Fruit fly (Drosophila melanogaster) whole organism, embryonic: ENCODE results near the gene Rab10.

ENCODE experiments used
- Blimp-1 ChIP-seq: fragments of 200-800 bp; sonication (Bioruptor generic); optimal IDR thresholded peaks from 3 replicates; lab custom pipeline; 2018; ENCODE audit warnings: missing biosample characterization, missing genetic modification characterization, mild to moderate bottlenecking, moderate library complexity, missing genetic modification reagents
- Bteb2 ChIP-seq: fragments of 200-800 bp; sonication (Bioruptor generic); optimal IDR thresholded peaks from 2 replicates; lab custom pipeline; 2016; ENCODE audit warnings: missing biosample characterization, missing genetic modification characterization
- CG10565 ChIP-seq: fragments of 200-800 bp; sonication (Bioruptor generic); optimal IDR thresholded peaks from 3 replicates; lab custom pipeline; 2016; ENCODE audit warnings: missing biosample characterization, mild to moderate bottlenecking, missing genetic modification characterization
- CG10979 ChIP-seq: fragments of 200-800 bp; sonication (Bioruptor generic); optimal IDR thresholded peaks from 2 replicates; lab custom pipeline; 2018; ENCODE audit warnings: missing biosample characterization, mild to moderate bottlenecking, missing genetic modification characterization, moderate library complexity
- CG11723 ChIP-seq: fragments of 200-800 bp; sonication (Bioruptor generic); optimal IDR thresholded peaks from 2 replicates; lab custom pipeline; 2017; ENCODE audit warnings: missing biosample characterization, mild to moderate bottlenecking, missing genetic modification characterization
- CG13624 ChIP-seq: fragments of 200-800 bp; sonication (Bioruptor generic); optimal IDR thresholded peaks from 2 replicates; lab custom pipeline; 2016; ENCODE audit warnings: missing biosample characterization, missing genetic modification characterization
- CG15269 ChIP-seq: fragments of 200-800 bp; sonication (Bioruptor generic); optimal IDR thresholded peaks from 2 replicates; lab custom pipeline; 2018; ENCODE audit warnings: missing biosample characterization, mild to moderate bottlenecking, missing genetic modification characterization, moderate library complexity
- CG15696 ChIP-seq: fragments of 200-800 bp; sonication (Bioruptor generic); optimal IDR thresholded peaks from 2 replicates; lab custom pipeline; 2019; ENCODE audit warnings: missing biosample characterization, mild to moderate bottlenecking, missing genetic modification characterization, moderate library complexity
- CG1647 ChIP-seq: fragments of 200-800 bp; sonication (Bioruptor generic); optimal IDR thresholded peaks from 3 replicates; lab custom pipeline; 2016; ENCODE audit warnings: missing biosample characterization, missing genetic modification characterization
- CG16813 ChIP-seq: fragments of 200-800 bp; sonication (Bioruptor generic); IDR thresholded peaks from 3 replicates; pipeline ENCODE4 v1.3.6; 2022; ENCODE audit warnings: missing biosample characterization, missing genetic modification characterization; ENCODE audit not compliant: partially characterized antibody
- CG17328 ChIP-seq: fragments of 200-800 bp; sonication (Bioruptor generic); IDR thresholded peaks from 2 replicates; pipeline ENCODE4 v1.3.6; 2022; ENCODE audit warnings: missing biosample characterization, missing genetic modification characterization
- CG17912 ChIP-seq: fragments of 200-800 bp; sonication (Bioruptor generic); optimal IDR thresholded peaks from 2 replicates; lab custom pipeline; 2018; ENCODE audit warnings: missing biosample characterization, mild to moderate bottlenecking, missing genetic modification characterization
- CG2678 ChIP-seq: fragments of 200-800 bp; sonication (Bioruptor generic); optimal IDR thresholded peaks from 3 replicates; lab custom pipeline; 2019; ENCODE audit warnings: missing biosample characterization, mild to moderate bottlenecking, missing genetic modification characterization, moderate library complexity
- CG2712 ChIP-seq: fragments of 200-800 bp; optimal IDR thresholded peaks from 3 replicates; lab custom pipeline; 2019; ENCODE audit warnings: missing biosample characterization, mild to moderate bottlenecking, missing genetic modification characterization, moderate library complexity
- CG30403 ChIP-seq: fragments of 200-800 bp; sonication (Bioruptor generic); optimal IDR thresholded peaks from 3 replicates; lab custom pipeline; 2016; ENCODE audit warnings: missing biosample characterization, missing genetic modification characterization
- CG3065 ChIP-seq: fragments of 200-800 bp; sonication (Bioruptor generic); optimal IDR thresholded peaks from 2 replicates; lab custom pipeline; 2016; ENCODE audit warnings: missing biosample characterization, missing genetic modification characterization
- CG6254 ChIP-seq: fragments of 200-800 bp; sonication (Bioruptor generic); optimal IDR thresholded peaks from 3 replicates; lab custom pipeline; 2017; ENCODE audit warnings: mild to moderate bottlenecking, missing biosample characterization, missing genetic modification reagents, missing genetic modification characterization
- CG7357 ChIP-seq: fragments of 200-800 bp; sonication (Bioruptor generic); IDR thresholded peaks from 3 replicates; pipeline ENCODE4 v1.3.6; 2022; ENCODE audit warnings: missing biosample characterization, missing genetic modification characterization
- CG7745 ChIP-seq: fragments of 200-800 bp; sonication (Bioruptor generic); optimal IDR thresholded peaks from 2 replicates; lab custom pipeline; 2018; ENCODE audit warnings: missing biosample characterization, mild to moderate bottlenecking, missing genetic modification characterization, moderate library complexity
- Dfd ChIP-seq, 2 experiments: fragments of >200 bp; optimal IDR thresholded peaks; 2 replicates each; lab custom pipeline; 2017; ENCODE audit warnings: missing biosample characterization in 2 of 2, missing genetic modification characterization in 2 of 2
- Eip74EF ChIP-seq, 2 experiments: fragments of 200-800 bp in 1 of 2; fragments of >200 bp in 1 of 2; sonication (Bioruptor generic) in 1 of 2; optimal IDR thresholded peaks; 2 replicates each; lab custom pipeline; 2017 to 2019; ENCODE audit warnings: missing biosample characterization in 2 of 2, missing genetic modification characterization in 2 of 2, mild to moderate bottlenecking in 1 of 2, moderate library complexity in 1 of 2
- Jarid2 ChIP-seq: fragments of 200-800 bp; sonication (Bioruptor generic); optimal IDR thresholded peaks from 3 replicates; lab custom pipeline; 2017; ENCODE audit warnings: mild to moderate bottlenecking, missing biosample characterization, missing genetic modification reagents, missing genetic modification characterization
- Lim3 ChIP-seq: fragments of 200-800 bp; sonication (Bioruptor generic); IDR thresholded peaks from 2 replicates; pipeline ENCODE4 v1.3.6; 2022; ENCODE audit warnings: missing biosample characterization, missing genetic modification characterization
- Myb ChIP-seq: fragments of 200-800 bp; sonication (Bioruptor generic); optimal IDR thresholded peaks from 2 replicates; lab custom pipeline; 2016; ENCODE audit warnings: missing biosample characterization, missing genetic modification characterization
- NC2α ChIP-seq: fragments of 200-800 bp; sonication (Bioruptor generic); optimal IDR thresholded peaks from 2 replicates; lab custom pipeline; 2016; ENCODE audit warnings: missing biosample characterization, missing genetic modification characterization
- Neu2 ChIP-seq: fragments of 200-800 bp; sonication (Bioruptor generic); optimal IDR thresholded peaks from 3 replicates; lab custom pipeline; 2016; ENCODE audit warnings: missing biosample characterization, missing genetic modification characterization, borderline replicate concordance
- NfI ChIP-seq: fragments of 200-800 bp; sonication (Bioruptor generic); optimal IDR thresholded peaks from 3 replicates; lab custom pipeline; 2018; ENCODE audit warnings: missing biosample characterization, mild to moderate bottlenecking, missing genetic modification characterization, moderate library complexity
- Oaz ChIP-seq: fragments of 200-800 bp; sonication (Bioruptor generic); IDR thresholded peaks from 2 replicates; pipeline ENCODE4 v1.3.6; 2022; ENCODE audit warnings: missing biosample characterization, missing genetic modification characterization
- Oli ChIP-seq: fragments of 200-800 bp; sonication (Bioruptor generic); optimal IDR thresholded peaks from 2 replicates; lab custom pipeline; 2018; ENCODE audit warnings: missing biosample characterization, mild to moderate bottlenecking, missing genetic modification characterization, moderate library complexity
- Pdp1 ChIP-seq, 2 experiments: fragments of 200-800 bp; sonication (Bioruptor generic); optimal IDR thresholded peaks; 3 replicates each; lab custom pipeline; 2016; ENCODE audit warnings: missing biosample characterization in 2 of 2, missing genetic modification characterization in 2 of 2, mild to moderate bottlenecking in 1 of 2, moderate library complexity in 1 of 2
- Ravus ChIP-seq: fragments of 200-800 bp; sonication (Bioruptor generic); IDR thresholded peaks from 2 replicates; pipeline ENCODE4 v1.3.6; 2022; ENCODE audit warnings: missing biosample characterization, missing genetic modification characterization
- Tbp ChIP-seq: fragments of >200 bp; optimal IDR thresholded peaks from 2 replicates; lab custom pipeline; 2018; ENCODE audit warnings: missing biosample characterization, missing genetic modification characterization
- abd-A ChIP-seq: fragments of 200-800 bp; sonication (Bioruptor generic); optimal IDR thresholded peaks from 3 replicates; lab custom pipeline; 2019; ENCODE audit warnings: missing biosample characterization, mild to moderate bottlenecking, missing genetic modification characterization, moderate library complexity
- btn ChIP-seq: fragments of 200-800 bp; sonication (Bioruptor generic); optimal IDR thresholded peaks from 2 replicates; lab custom pipeline; 2016; ENCODE audit warnings: missing biosample characterization, missing genetic modification characterization
- danr ChIP-seq: fragments of 200-800 bp; sonication (Bioruptor generic); IDR thresholded peaks from 2 replicates; pipeline ENCODE4 v1.3.6; 2022; ENCODE audit warnings: missing biosample characterization, missing genetic modification characterization
- dpn ChIP-seq, 2 experiments: fragments of 200-800 bp; sonication (Bioruptor generic); optimal IDR thresholded peaks; 3 replicates each; lab custom pipeline; 2016; ENCODE audit warnings: missing biosample characterization in 2 of 2, missing genetic modification characterization in 2 of 2
- fd64A ChIP-seq: fragments of 200-800 bp; sonication (Bioruptor generic); optimal IDR thresholded peaks from 3 replicates; lab custom pipeline; 2018; ENCODE audit warnings: missing biosample characterization, mild to moderate bottlenecking, missing genetic modification characterization
- hkb ChIP-seq, 2 experiments: fragments of 200-800 bp in 1 of 2; fragments of >200 bp in 1 of 2; sonication (Bioruptor generic) in 1 of 2; IDR thresholded peaks in 1 of 2; optimal IDR thresholded peaks in 1 of 2; 2 replicates each; pipeline versions ENCODE4 v1.3.6 to Lab custom; 2017 to 2022; ENCODE audit warnings: missing biosample characterization in 1 of 2, missing genetic modification characterization in 1 of 2
- hth ChIP-seq: fragments of >200 bp; optimal IDR thresholded peaks from 2 replicates; lab custom pipeline; 2017; ENCODE audit warnings: inconsistent platforms
- lov ChIP-seq, 2 experiments: fragments of 200-800 bp in 1 of 2; fragments of >200 bp in 1 of 2; sonication (Bioruptor generic) in 1 of 2; IDR thresholded peaks in 1 of 2; optimal IDR thresholded peaks in 1 of 2; 2 replicates in 1 of 2; 3 replicates in 1 of 2; pipeline versions ENCODE4 v1.3.6 to Lab custom; 2017 to 2022; ENCODE audit warnings: missing biosample characterization in 1 of 2, missing genetic modification characterization in 1 of 2
- odd ChIP-seq: fragments of 200-800 bp; sonication (Bioruptor generic); optimal IDR thresholded peaks from 2 replicates; lab custom pipeline; 2017; ENCODE audit warnings: missing biosample characterization, mild to moderate bottlenecking, missing genetic modification characterization
- org-1 ChIP-seq: fragments of 200-800 bp; sonication (Bioruptor generic); optimal IDR thresholded peaks from 2 replicates; lab custom pipeline; 2017; ENCODE audit warnings: missing biosample characterization, missing genetic modification characterization
- pan ChIP-seq, 4 experiments: fragments of >200 bp in 3 of 4; fragments of 200-800 bp in 1 of 4; sonication (Bioruptor generic) in 1 of 4; optimal IDR thresholded peaks in 3 of 4; IDR thresholded peaks in 1 of 4; 2 replicates each; pipeline versions ENCODE4 v1.3.6 to Lab custom; 2017 to 2022; ENCODE audit warnings: missing biosample characterization in 2 of 4, missing genetic modification characterization in 2 of 4, mixed read lengths in 1 of 4
- phol ChIP-seq: fragments of 200-800 bp; sonication (Bioruptor generic); optimal IDR thresholded peaks from 3 replicates; lab custom pipeline; 2018; ENCODE audit warnings: missing biosample characterization, mild to moderate bottlenecking, missing genetic modification characterization, moderate library complexity
- stwl ChIP-seq: fragments of 200-800 bp; sonication (Bioruptor generic); optimal IDR thresholded peaks from 3 replicates; lab custom pipeline; 2018; ENCODE audit warnings: missing biosample characterization, mild to moderate bottlenecking, missing genetic modification characterization, moderate library complexity
- vnd ChIP-seq: fragments of 200-800 bp; sonication (Bioruptor generic); IDR thresholded peaks from 3 replicates; pipeline ENCODE4 v1.3.6; 2022; ENCODE audit warnings: missing biosample characterization, missing genetic modification characterization; ENCODE audit not compliant: partially characterized antibody

Gene Rab10

DNA sequence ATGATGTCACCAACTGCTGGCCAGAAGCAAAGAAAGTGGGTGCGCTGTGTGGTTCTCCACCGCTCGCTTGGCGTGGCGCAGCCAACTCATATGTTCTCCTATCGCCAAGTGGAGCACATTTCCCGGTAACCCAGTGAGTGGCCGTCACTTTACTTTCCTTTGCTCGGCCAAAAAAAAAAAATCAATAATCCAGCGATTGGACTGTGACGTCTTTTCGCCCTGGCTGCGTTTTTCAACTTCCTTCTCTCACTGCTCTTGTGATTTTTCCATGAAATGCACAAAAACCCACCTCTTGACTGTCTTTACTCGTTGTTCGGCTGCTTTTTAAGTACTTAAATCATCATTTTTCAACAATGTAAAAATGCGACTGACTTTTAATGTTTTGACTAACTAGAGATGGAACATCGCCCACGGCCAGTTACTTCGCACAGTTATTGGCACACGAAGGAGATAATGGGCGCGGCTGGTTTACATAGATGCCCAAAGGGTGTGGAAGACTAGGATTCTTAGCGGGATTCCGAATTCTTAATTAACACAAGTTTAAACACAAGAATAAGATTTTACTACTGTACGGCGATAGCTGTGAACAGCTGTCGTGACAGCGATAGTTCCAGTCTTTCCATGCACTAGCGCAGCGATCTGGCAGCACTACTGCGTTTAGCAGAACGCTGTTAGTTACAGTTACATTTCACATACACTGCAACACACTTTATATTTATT is 15.2 kb upstream of the Rab10 start, which contains the start of gene sw:
TSS of gene sw (minus strand) at position 589 of the 720 bp plus-strand sequence.
- TF ChIP-seq Dfd (GFP tag; optimal IDR thresholded peaks at IDR 0.05; lab: Kevin White, UChicago) (no peak), NfI (GFP tag; lab: Kevin White, UChicago) (peak; percentile 61), CG11723 (peak; percentile 26), danr (0 out of 2 replicates have a peak, but pooled peaks have one; percentile 8), phol (tag; lab: Kevin White, UChicago) (peak; percentile 73), Tbp (GFP tag; lab: Kevin White, UChicago) (no peak), lov (optimal IDR thresholded peaks at IDR 0.05; lab: Kevin White, UChicago) (no peak), lov (GFP tag; IDR thresholded peaks at IDR 0.05; lab: Robert Waterston, UW) (no peak), Blimp-1 (GFP tag; lab: Kevin White, UChicago) (peak; percentile 32), Pdp1 (GFP tag; optimal IDR thresholded peaks at IDR 0.05; lab: Kevin White, UChicago) (peak; percentile 40 to 69), Oaz (peak; percentile 35; the same call in 1 of the 2 replicates), CG13624 (GFP tag; lab: Kevin White, UChicago) (peak; percentile 79), hth (lab: Kevin White, UChicago) (no peak), Lim3 (no peak), CG2678 (tag; lab: Kevin White, UChicago) (no peak), CG17328 (GFP tag; lab: Robert Waterston, UW) (peak; percentile 35; the same call in 1 of the 2 replicates), CG15269 (tag; lab: Kevin White, UChicago) (peak; percentile 48), Ravus (GFP tag; lab: Robert Waterston, UW) (no peak; the same call in 1 of the 2 replicates), Bteb2 (GFP tag; lab: Kevin White, UChicago) (peak; percentile 10), CG30403 (peak; percentile 52), CG6254 (GFP tag; lab: Kevin White, UChicago) (no peak), CG16813 (GFP tag; lab: Robert Waterston, UW) (peak; percentile 96), CG15696 (tag; lab: Kevin White, UChicago) (peak; percentile 80), Myb (GFP tag; lab: Kevin White, UChicago) (peak; percentile 26), CG7357 (no peak), NC2α (GFP tag; lab: Kevin White, UChicago) (no peak), stwl (tag; lab: Kevin White, UChicago) (peak; percentile 47), dpn (GFP tag; optimal IDR thresholded peaks at IDR 0.05; lab: Kevin White, UChicago) (peak; percentile 58 to 59), fd64A (GFP tag; lab: Kevin White, UChicago) (no peak), hkb (optimal IDR thresholded peaks at IDR 0.05; lab: Kevin White, UChicago) (no peak), hkb (GFP tag; IDR thresholded peaks at IDR 0.05; lab: Robert Waterston, UW) (0 out of 2 replicates have a peak, but pooled peaks have one; percentile 22), Eip74EF (GFP tag; optimal IDR thresholded peaks at IDR 0.05; lab: Kevin White, UChicago) (no peak), vnd (peak; percentile 94), CG7745 (tag; lab: Kevin White, UChicago) (no peak), CG1647 (peak; percentile 22), CG10979 (tag; lab: Kevin White, UChicago) (peak; percentile 46), CG2712 (tag; lab: Kevin White, UChicago) (peak; percentile 76), Jarid2 (GFP tag; lab: Kevin White, UChicago) (peak; percentile 25), Neu2 (GFP tag; lab: Kevin White, UChicago) (peak; percentile 58), odd (peak; percentile 6), org-1 (GFP tag; lab: Kevin White, UChicago) (no peak), CG17912 (GFP tag; lab: Kevin White, UChicago) (no peak), abd-A (tag; lab: Kevin White, UChicago) (no peak), CG10565 (no peak), CG3065 (peak; percentile 13), pan (optimal IDR thresholded peaks at IDR 0.05; lab: Kevin White, UChicago) (no peak), pan (GFP tag; optimal IDR thresholded peaks at IDR 0.05 in 1 of 2, IDR thresholded peaks at IDR 0.05 in 1 of 2) (peak in 1 of 2 experiments; percentile 31), Oli (tag; lab: Kevin White, UChicago) (peak; percentile 27), btn (no peak)
